Fruit fly (Drosophila melanogaster) whole organism, embryonic: Measurements from ENCODE around the gene Cpr78Ca.
A peak's percentile ranks its signal among the peaks of the same experiment; 100 is the strongest.

Source experiments
- Antp ChIP-seq: fragments of 200-800 bp; sonication (Bioruptor generic); optimal IDR thresholded peaks from 3 replicates; lab custom pipeline; 2016; ENCODE audit warnings: missing biosample characterization, missing genetic modification characterization
- Awh ChIP-seq: fragments of 200-800 bp; sonication (Bioruptor generic); IDR thresholded peaks from 2 replicates; pipeline ENCODE4, ENCODE4 v1.3.6; 2022; ENCODE audit warnings: missing biosample characterization, missing genetic modification characterization
- C15 ChIP-seq: fragments of 200-800 bp; sonication (Bioruptor generic); IDR thresholded peaks from 3 replicates; pipeline ENCODE4 v1.3.6; 2022; ENCODE audit warnings: missing biosample characterization, missing genetic modification characterization
- CG10543 ChIP-seq: fragments of 200-800 bp; sonication (Bioruptor generic); optimal IDR thresholded peaks from 3 replicates; lab custom pipeline; 2017; ENCODE audit warnings: missing biosample characterization, mild to moderate bottlenecking, missing genetic modification characterization, moderate library complexity
- CG10654 ChIP-seq: fragments of 200-800 bp; sonication (Bioruptor generic); optimal IDR thresholded peaks from 2 replicates; lab custom pipeline; 2016; ENCODE audit warnings: missing biosample characterization, missing genetic modification characterization
- CG11504 ChIP-seq: fragments of 200-800 bp; sonication (Bioruptor generic); optimal IDR thresholded peaks from 3 replicates; lab custom pipeline; 2019; ENCODE audit warnings: missing biosample characterization, mild to moderate bottlenecking, missing genetic modification characterization, moderate library complexity
- CG12769 ChIP-seq: fragments of 200-800 bp; sonication (Bioruptor generic); optimal IDR thresholded peaks from 2 replicates; lab custom pipeline; 2019; ENCODE audit warnings: missing biosample characterization, mild to moderate bottlenecking, missing genetic modification characterization, moderate library complexity
- CG12942 ChIP-seq: fragments of 200-800 bp; sonication (Bioruptor generic); optimal IDR thresholded peaks from 3 replicates; lab custom pipeline; 2016; ENCODE audit warnings: missing biosample characterization, missing genetic modification characterization
- CG13424 ChIP-seq: fragments of 200-800 bp; sonication (Bioruptor generic); optimal IDR thresholded peaks from 2 replicates; lab custom pipeline; 2019; ENCODE audit warnings: missing biosample characterization, mild to moderate bottlenecking, missing genetic modification characterization, moderate library complexity
- CG14014 ChIP-seq: fragments of 200-800 bp; sonication (Bioruptor generic); IDR thresholded peaks from 2 replicates; pipeline ENCODE4 v1.3.6; 2022; ENCODE audit warnings: missing biosample characterization, missing genetic modification characterization
- CG14441 ChIP-seq: fragments of 200-800 bp; sonication (Bioruptor generic); IDR thresholded peaks from 2 replicates; pipeline ENCODE4 v1.3.6; 2022; ENCODE audit warnings: missing biosample characterization, missing genetic modification characterization
- CG15269 ChIP-seq: fragments of 200-800 bp; sonication (Bioruptor generic); optimal IDR thresholded peaks from 2 replicates; lab custom pipeline; 2018; ENCODE audit warnings: missing biosample characterization, mild to moderate bottlenecking, missing genetic modification characterization, moderate library complexity
- CG16779 ChIP-seq: fragments of 200-800 bp; sonication (Bioruptor generic); IDR thresholded peaks from 2 replicates; pipeline ENCODE4 v1.3.6; 2022; ENCODE audit warnings: missing biosample characterization, missing genetic modification characterization
- CG17568 ChIP-seq: fragments of 200-800 bp; sonication (Bioruptor generic); optimal IDR thresholded peaks from 2 replicates; lab custom pipeline; 2018; ENCODE audit warnings: missing biosample characterization, mild to moderate bottlenecking, missing genetic modification characterization, moderate library complexity
- CG17912 ChIP-seq: fragments of 200-800 bp; sonication (Bioruptor generic); optimal IDR thresholded peaks from 2 replicates; lab custom pipeline; 2018; ENCODE audit warnings: missing biosample characterization, mild to moderate bottlenecking, missing genetic modification characterization
- CG3726 ChIP-seq: fragments of 200-800 bp; sonication (Bioruptor generic); IDR thresholded peaks from 3 replicates; pipeline ENCODE4, ENCODE4 v1.3.6; 2022; ENCODE audit warnings: missing biosample characterization, missing genetic modification characterization
- CG6683 ChIP-seq: fragments of 200-800 bp; sonication (Bioruptor generic); optimal IDR thresholded peaks from 2 replicates; lab custom pipeline; 2017; ENCODE audit warnings: missing biosample characterization, mild to moderate bottlenecking, missing genetic modification characterization, missing genetic modification reagents
- CG7928 ChIP-seq: fragments of 200-800 bp; sonication (Bioruptor generic); optimal IDR thresholded peaks from 2 replicates; lab custom pipeline; 2017; ENCODE audit warnings: missing biosample characterization, mild to moderate bottlenecking, missing genetic modification characterization
- CoRest ChIP-seq: fragments of 200-800 bp; sonication (Bioruptor generic); optimal IDR thresholded peaks from 3 replicates; lab custom pipeline; 2018; ENCODE audit warnings: missing biosample characterization, mild to moderate bottlenecking, missing genetic modification characterization, moderate library complexity
- Lim3 ChIP-seq: fragments of 200-800 bp; sonication (Bioruptor generic); IDR thresholded peaks from 2 replicates; pipeline ENCODE4 v1.3.6; 2022; ENCODE audit warnings: missing biosample characterization, missing genetic modification characterization
- Med ChIP-seq: fragments of 200-800 bp; sonication (Bioruptor generic); peaks from one replicate; lab custom pipeline; 2016; ENCODE audit warnings: missing biosample characterization, missing genetic modification characterization, mild to moderate bottlenecking, inconsistent platforms, moderate library complexity
- Pdp1 ChIP-seq, 2 experiments: fragments of 200-800 bp; sonication (Bioruptor generic); optimal IDR thresholded peaks; 3 replicates each; lab custom pipeline; 2016; ENCODE audit warnings: missing biosample characterization in 2 of 2, missing genetic modification characterization in 2 of 2, mild to moderate bottlenecking in 1 of 2, moderate library complexity in 1 of 2
- Rfx ChIP-seq: fragments of 200-800 bp; sonication (Bioruptor generic); IDR thresholded peaks from 2 replicates; pipeline ENCODE4 v1.3.6; 2022; ENCODE audit warnings: missing biosample characterization, missing genetic modification characterization
- Scr ChIP-seq: fragments of 200-800 bp; sonication (Bioruptor generic); IDR thresholded peaks from 2 replicates; pipeline ENCODE4 v1.3.6; 2022; ENCODE audit warnings: missing biosample characterization, missing genetic modification characterization; ENCODE audit not compliant: partially characterized antibody
- Six4 ChIP-seq: fragments of 200-800 bp; sonication (Bioruptor generic); optimal IDR thresholded peaks from 2 replicates; lab custom pipeline; 2016; ENCODE audit warnings: missing biosample characterization, missing genetic modification characterization
- Sox100B ChIP-seq: fragments of 200-800 bp; sonication (Bioruptor generic); optimal IDR thresholded peaks from 3 replicates; lab custom pipeline; 2018; ENCODE audit warnings: missing biosample characterization, mild to moderate bottlenecking, missing genetic modification characterization
- Ssrp ChIP-seq: fragments of 200-800 bp; sonication (Bioruptor generic); optimal IDR thresholded peaks from 2 replicates; lab custom pipeline; 2018; ENCODE audit warnings: missing biosample characterization, mild to moderate bottlenecking, missing genetic modification characterization, moderate library complexity
- Stat92E ChIP-seq, 3 experiments: fragments of >200 bp in 2 of 3; fragments of 200-800 bp in 1 of 3; sonication (Bioruptor generic) in 1 of 3; optimal IDR thresholded peaks; 2 replicates each; lab custom pipeline; 2017 to 2019; ENCODE audit warnings: missing biosample characterization in 3 of 3, missing genetic modification characterization in 3 of 3, mild to moderate bottlenecking in 1 of 3, moderate library complexity in 1 of 3
- Xbp1 ChIP-seq: fragments of 200-800 bp; sonication (Bioruptor generic); optimal IDR thresholded peaks from 3 replicates; lab custom pipeline; 2016; ENCODE audit warnings: missing biosample characterization, mild to moderate bottlenecking, missing genetic modification characterization
- bcd ChIP-seq: fragments of 200-800 bp; sonication (Bioruptor generic); optimal IDR thresholded peaks from 2 replicates; lab custom pipeline; 2017; ENCODE audit warnings: missing biosample characterization, mild to moderate bottlenecking, missing genetic modification characterization
- bigmax ChIP-seq: fragments of 200-800 bp; sonication (Bioruptor generic); optimal IDR thresholded peaks from 2 replicates; lab custom pipeline; 2018; ENCODE audit warnings: missing biosample characterization, mild to moderate bottlenecking, missing genetic modification characterization
- corto ChIP-seq: fragments of 200-800 bp; sonication (Bioruptor generic); optimal IDR thresholded peaks from 2 replicates; lab custom pipeline; 2016; ENCODE audit warnings: missing biosample characterization, mild to moderate bottlenecking, missing genetic modification characterization, moderate library complexity
- crol ChIP-seq: fragments of 200-800 bp; sonication (Bioruptor generic); IDR thresholded peaks from 2 replicates; pipeline ENCODE4 v1.3.6; 2022; ENCODE audit warnings: missing biosample characterization, missing genetic modification characterization
- dati ChIP-seq: fragments of 200-800 bp; sonication (Bioruptor generic); IDR thresholded peaks from 2 replicates; pipeline ENCODE4 v1.3.6; 2022; ENCODE audit warnings: missing biosample characterization, missing genetic modification characterization
- eve ChIP-seq, 2 experiments: fragments of >200 bp; optimal IDR thresholded peaks; 2 replicates each; lab custom pipeline; 2017; ENCODE audit warnings: missing biosample characterization in 2 of 2, missing genetic modification characterization in 2 of 2
- ftz-f1 ChIP-seq: fragments of 200-800 bp; sonication (Bioruptor generic); optimal IDR thresholded peaks from 2 replicates; lab custom pipeline; 2016; ENCODE audit warnings: missing biosample characterization, missing genetic modification characterization
- gem ChIP-seq: fragments of 200-800 bp; sonication (Bioruptor generic); optimal IDR thresholded peaks from 2 replicates; lab custom pipeline; 2019; ENCODE audit warnings: missing biosample characterization, mild to moderate bottlenecking, missing genetic modification characterization, moderate library complexity
- grn ChIP-seq: fragments of 200-800 bp; sonication (Bioruptor generic); optimal IDR thresholded peaks from 3 replicates; lab custom pipeline; 2017; ENCODE audit warnings: missing biosample characterization, missing genetic modification characterization
- gsb ChIP-seq: fragments of 200-800 bp; sonication (Bioruptor generic); IDR thresholded peaks from 2 replicates; pipeline ENCODE4 v1.3.6; 2022; ENCODE audit warnings: missing biosample characterization, missing genetic modification characterization
- gt ChIP-seq: fragments of 200-800 bp; sonication (Bioruptor generic); IDR thresholded peaks from 2 replicates; pipeline ENCODE4 v1.3.6; 2022; ENCODE audit warnings: missing biosample characterization, missing genetic modification characterization
- kni ChIP-seq: fragments of 200-800 bp; sonication (Bioruptor generic); optimal IDR thresholded peaks from 3 replicates; lab custom pipeline; 2017; ENCODE audit warnings: mild to moderate bottlenecking, missing biosample characterization, missing genetic modification reagents, missing genetic modification characterization
- pros ChIP-seq: fragments of 200-800 bp; sonication (Bioruptor generic); optimal IDR thresholded peaks from 3 replicates; lab custom pipeline; 2019; ENCODE audit warnings: missing biosample characterization, mild to moderate bottlenecking, missing genetic modification characterization, moderate library complexity
- run ChIP-seq: fragments of 200-800 bp; sonication (Bioruptor generic); optimal IDR thresholded peaks from 3 replicates; lab custom pipeline; 2018; ENCODE audit warnings: missing biosample characterization, mild to moderate bottlenecking, missing genetic modification characterization
- sisA ChIP-seq: fragments of 200-800 bp; sonication (Bioruptor generic); IDR thresholded peaks from 2 replicates; pipeline ENCODE4 v1.3.6; 2022; ENCODE audit warnings: missing biosample characterization, missing genetic modification characterization
- so ChIP-seq: fragments of 200-800 bp; sonication (Bioruptor generic); IDR thresholded peaks from 3 replicates; pipeline ENCODE4 v1.3.6; 2022; ENCODE audit warnings: missing biosample characterization, missing genetic modification characterization
- sqz ChIP-seq: fragments of 200-800 bp; sonication (Bioruptor generic); optimal IDR thresholded peaks from 3 replicates; lab custom pipeline; 2018; ENCODE audit warnings: missing biosample characterization, mild to moderate bottlenecking, missing genetic modification characterization
- tap ChIP-seq: fragments of 200-800 bp; optimal IDR thresholded peaks from 3 replicates; lab custom pipeline; 2019; ENCODE audit warnings: missing biosample characterization, mild to moderate bottlenecking, missing genetic modification characterization, moderate library complexity
- tna ChIP-seq: fragments of 200-800 bp; sonication (Bioruptor generic); IDR thresholded peaks from 2 replicates; pipeline ENCODE4 v1.3.6; 2022; ENCODE audit warnings: missing biosample characterization, missing genetic modification characterization; ENCODE audit not compliant: partially characterized antibody

Gene Cpr78Ca

DNA sequence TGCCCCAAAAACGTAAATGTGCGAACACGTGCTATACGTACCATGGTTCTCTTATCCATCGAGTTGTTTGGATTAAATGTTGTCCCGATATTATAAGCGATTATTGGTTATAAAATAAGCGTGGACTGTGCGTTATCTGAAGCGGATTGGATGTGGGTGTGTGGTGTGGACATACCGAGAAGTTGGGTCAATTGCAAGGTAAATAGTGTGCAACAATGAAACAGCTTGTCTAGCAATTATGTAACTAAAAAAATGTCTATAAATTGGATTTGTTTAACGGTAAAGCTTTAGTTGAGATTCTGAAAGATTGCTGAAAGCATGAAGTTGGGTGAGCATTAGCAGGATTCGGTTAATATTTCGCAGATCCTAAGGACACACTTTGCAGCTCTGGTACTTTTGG is 34.9 kb downstream of the Cpr78Ca start, which contains the start of gene CG43218:
TSS of gene CG43218 (plus strand) at position 290 of the 400 bp plus-strand sequence.
- no peak for TF ChIP-seq Ssrp (tag; lab: Kevin White, UChicago)
- no peak for TF ChIP-seq so
- no peak for TF ChIP-seq CG10654 (GFP tag; lab: Kevin White, UChicago)
- peak in 1 of 2 experiments; percentile 7 for TF ChIP-seq eve (GFP tag; optimal IDR thresholded peaks at IDR 0.05; lab: Kevin White, UChicago)
- TF ChIP-seq tap (tag; lab: Kevin White, UChicago) = no peak
- TF ChIP-seq Rfx (GFP tag; lab: Robert Waterston, UW) = no peak
- no peak for TF ChIP-seq gsb (GFP tag; lab: Robert Waterston, UW)
- TF ChIP-seq bcd (GFP tag; lab: Kevin White, UChicago) = no peak
- TF ChIP-seq dati = no peak
- peak in 1 of 2 experiments; percentile 69 for TF ChIP-seq Pdp1 (GFP tag; optimal IDR thresholded peaks at IDR 0.05; lab: Kevin White, UChicago)
- TF ChIP-seq CG6683 (GFP tag; lab: Kevin White, UChicago) = no peak
- TF ChIP-seq CG14014 (GFP tag; lab: Robert Waterston, UW) = no peak
- TF ChIP-seq Scr = no peak
- no peak for TF ChIP-seq tna (GFP tag; lab: Robert Waterston, UW)
- TF ChIP-seq run = no peak
- no peak for TF ChIP-seq CG15269
- no peak for TF ChIP-seq CG7928 (GFP tag; lab: Kevin White, UChicago)

DNA sequence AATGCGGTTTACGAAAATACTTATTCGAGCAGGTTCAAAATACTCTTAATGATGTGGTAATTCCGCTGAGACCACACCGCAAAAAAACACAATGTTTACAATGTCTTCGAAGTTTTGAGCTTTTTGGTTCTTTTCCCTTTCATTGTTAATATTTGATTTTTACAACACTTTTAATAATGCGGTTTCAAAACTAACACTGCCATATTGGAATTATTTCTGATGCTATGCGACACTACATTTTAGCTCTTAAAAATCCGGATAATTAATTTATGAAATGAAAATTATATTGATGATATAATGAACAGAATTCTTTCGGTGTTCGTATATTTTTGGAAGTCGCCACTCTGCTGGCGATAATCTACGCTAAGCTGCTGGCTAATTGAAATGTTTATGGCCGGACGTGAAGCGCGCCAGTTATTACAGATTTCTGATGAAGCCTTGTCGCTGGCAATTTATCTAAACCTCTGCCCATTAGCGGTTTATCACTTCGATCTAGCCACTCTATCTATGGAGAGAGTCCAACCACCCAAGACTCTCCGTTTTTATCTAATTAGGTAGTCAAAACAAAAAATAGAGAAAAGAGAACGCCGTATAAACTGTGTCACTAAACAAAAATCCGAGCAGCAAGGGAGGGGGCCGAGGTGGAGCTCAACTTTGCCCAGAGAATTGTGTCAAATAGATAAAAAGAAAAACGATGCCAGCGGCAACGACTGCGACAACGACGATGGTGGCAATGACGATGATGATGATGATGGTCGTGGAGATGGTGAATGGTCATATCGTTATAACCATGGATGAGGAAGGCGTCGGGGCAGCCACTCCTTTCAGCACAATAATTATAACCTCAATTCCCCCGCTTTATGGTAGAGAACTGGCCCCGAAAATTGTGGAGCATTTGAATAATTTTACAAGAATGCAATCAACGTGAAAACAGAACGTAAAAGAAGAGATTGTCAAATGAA is 36.3 kb downstream of the Cpr78Ca start:
- TF ChIP-seq grn (GFP tag; lab: Kevin White, UChicago) (peak; percentile 93), gem (tag; lab: Kevin White, UChicago) (peak; percentile 0), CG12769 (no peak), ftz-f1 (no peak), CG3726 (GFP tag; lab: Robert Waterston, UW) (no peak), Sox100B (GFP tag; lab: Kevin White, UChicago) (peak; percentile 20), Pdp1 (GFP tag; optimal IDR thresholded peaks at IDR 0.05; lab: Kevin White, UChicago) (peak in 1 of 2 experiments; percentile 8), gt (GFP tag; lab: Robert Waterston, UW) (no peak), Lim3 (GFP tag; lab: Robert Waterston, UW) (no peak), Xbp1 (GFP tag; lab: Kevin White, UChicago) (no peak), CG17568 (GFP tag; lab: Kevin White, UChicago) (no peak), CG13424 (no peak), sqz (GFP tag; lab: Kevin White, UChicago) (peak; percentile 32), crol (GFP tag; lab: Robert Waterston, UW) (peak; percentile 58), bigmax (GFP tag; lab: Kevin White, UChicago) (peak; percentile 32), kni (GFP tag; lab: Kevin White, UChicago) (peak; percentile 69), pros (peak; percentile 10), CG17912 (no peak), Awh (GFP tag; lab: Robert Waterston, UW) (peak; percentile 62; the same call in 1 of the 2 replicates), C15 (GFP tag; lab: Robert Waterston, UW) (no peak), CG16779 (GFP tag; lab: Robert Waterston, UW) (no peak), Med (peak; percentile 38), Antp (GFP tag; lab: Kevin White, UChicago) (no peak), CG14441 (no peak), Six4 (GFP tag; lab: Kevin White, UChicago) (no peak), CG11504 (peak; percentile 15), CG12942 (GFP tag; lab: Kevin White, UChicago) (no peak), CG10543 (no peak), CoRest (tag; lab: Kevin White, UChicago) (no peak), corto (GFP tag; lab: Kevin White, UChicago) (peak; percentile 14), sisA (GFP tag; lab: Robert Waterston, UW) (no peak), Stat92E (GFP tag; optimal IDR thresholded peaks at IDR 0.05; lab: Kevin White, UChicago) (peak in 1 of 3 experiments; percentile 4)
